Worm (Caenorhabditis elegans) whole organism, L2 larva: ENCODE data around the gene sptl-1.

Experiments used
- ama-1 ChIP-seq: fragments of 150-350 bp; optimal IDR thresholded peaks from 2 replicates; lab custom pipeline; 2018; ENCODE audit warnings: inconsistent platforms
- ceh-16 ChIP-seq: fragments of 150-350 bp; optimal IDR thresholded peaks from 2 replicates; lab custom pipeline; 2014; ENCODE audit warnings: missing biosample characterization, missing genetic modification characterization
- lin-13 ChIP-seq: fragments of 150-350 bp; optimal IDR thresholded peaks from 2 replicates; lab custom pipeline; 2014; ENCODE audit warnings: missing biosample characterization, missing genetic modification reagents, missing genetic modification characterization
- nhr-77 ChIP-seq: fragments of 150-350 bp; optimal IDR thresholded peaks from 2 replicates; lab custom pipeline; 2014; ENCODE audit warnings: missing biosample characterization, missing genetic modification characterization

- TF ChIP-seq lin-13 (GFP tag; lab: Kevin White, UChicago) (peak; percentile 10), nhr-77 (tag; lab: Kevin White, UChicago) (no peak), ceh-16 (tag; lab: Kevin White, UChicago) (no peak), ama-1 (lab: Kevin White, UChicago) (no peak)
Measured at ce11 chrII:50862-51261, 590 bp upstream of the sptl-1 start.
